Worm (Caenorhabditis elegans) whole organism, L1 larva: Measurements from ENCODE around the gene lgc-11.
A peak's percentile ranks its signal among the peaks of the same experiment; 100 is the strongest.

Source experiments
- C04F5.9 ChIP-seq: sonication (generic microtip); optimal IDR thresholded peaks from 2 replicates; lab custom pipeline; 2016; ENCODE audit warnings: missing genetic modification characterization, missing compliant biosample characterization
- Y116A8C.19 ChIP-seq: sonication (generic microtip); optimal IDR thresholded peaks from 2 replicates; lab custom pipeline; 2016; ENCODE audit warnings: missing compliant biosample characterization, missing genetic modification characterization, borderline replicate concordance
- aha-1 ChIP-seq: fragments of 150-350 bp; optimal IDR thresholded peaks from 2 replicates; lab custom pipeline; 2014; ENCODE audit warnings: missing biosample characterization, missing genetic modification characterization
- alr-1 ChIP-seq: fragments of 200-800 bp; sonication (Bioruptor generic); optimal IDR thresholded peaks from 2 replicates; lab custom pipeline; 2018; ENCODE audit warnings: borderline replicate concordance, mild to moderate bottlenecking, missing genetic modification characterization, missing compliant biosample characterization
- aly-2 ChIP-seq: fragments of 150-350 bp; optimal IDR thresholded peaks from 2 replicates; lab custom pipeline; 2014; ENCODE audit warnings: missing biosample characterization, missing genetic modification characterization
- ama-1 ChIP-seq: fragments of 150-350 bp; optimal IDR thresholded peaks from 2 replicates; lab custom pipeline; 2014
- ceh-8 ChIP-seq: fragments of 200-800 bp; sonication (Bioruptor generic); optimal IDR thresholded peaks from 2 replicates; lab custom pipeline; 2018; ENCODE audit warnings: mild to moderate bottlenecking, missing genetic modification characterization, moderate library complexity, missing compliant biosample characterization
- ceh-88 ChIP-seq: fragments of 200-800 bp; sonication (Bioruptor generic); IDR thresholded peaks from 2 replicates; pipeline ENCODE4 v1.3.6; 2022; ENCODE audit warnings: missing genetic modification characterization, missing compliant biosample characterization
- dsc-1 ChIP-seq: sonication (generic microtip); optimal IDR thresholded peaks from 2 replicates; lab custom pipeline; 2016; ENCODE audit warnings: mild to moderate bottlenecking, missing genetic modification characterization, missing compliant biosample characterization
- efl-3 ChIP-seq: fragments of 200-800 bp; sonication (Bioruptor generic); optimal IDR thresholded peaks from 2 replicates; lab custom pipeline; 2018; ENCODE audit warnings: mild to moderate bottlenecking, missing genetic modification characterization, missing compliant biosample characterization
- egl-13 ChIP-seq: sonication (generic microtip); optimal IDR thresholded peaks from 2 replicates; lab custom pipeline; 2016; ENCODE audit warnings: missing genotype, missing genetic modification reagents, missing genetic modification characterization, missing compliant biosample characterization
- ets-5 ChIP-seq: fragments of 200-800 bp; sonication (Bioruptor generic); IDR thresholded peaks from 2 replicates; pipeline ENCODE4 v1.3.6; 2022; ENCODE audit warnings: missing genetic modification characterization, missing compliant biosample characterization
- fkh-10 ChIP-seq: sonication (generic microtip); optimal IDR thresholded peaks from 2 replicates; lab custom pipeline; 2017; ENCODE audit warnings: missing biosample characterization, missing genetic modification reagents, missing genetic modification characterization
- fos-1 ChIP-seq: fragments of 150-350 bp; optimal IDR thresholded peaks from 2 replicates; lab custom pipeline; 2014; ENCODE audit warnings: missing biosample characterization, missing genetic modification characterization
- grh-1 ChIP-seq: fragments of 200-800 bp; sonication (Bioruptor generic); IDR thresholded peaks from 2 replicates; pipeline ENCODE4 v1.3.6; 2022; ENCODE audit warnings: missing genetic modification reagents, missing genetic modification characterization, missing compliant biosample characterization
- hpl-2 ChIP-seq: fragments of 150-350 bp; optimal IDR thresholded peaks from 2 replicates; lab custom pipeline; 2014; ENCODE audit warnings: missing biosample characterization, missing genetic modification reagents, missing genetic modification characterization
- isw-1 ChIP-seq: fragments of 200-800 bp; sonication (Bioruptor generic); IDR thresholded peaks from 2 replicates; pipeline ENCODE4 v1.3.6; 2022; ENCODE audit warnings: missing genetic modification characterization, missing compliant biosample characterization
- jun-1 ChIP-seq: fragments of 150-350 bp; optimal IDR thresholded peaks from 2 replicates; lab custom pipeline; 2014; ENCODE audit warnings: missing biosample characterization, missing genetic modification reagents, missing genetic modification characterization
- lin-14 ChIP-seq: fragments of 200-800 bp; sonication (Bioruptor generic); optimal IDR thresholded peaks from 2 replicates; lab custom pipeline; 2018; ENCODE audit warnings: mild to moderate bottlenecking, missing genetic modification characterization, moderate library complexity, missing compliant biosample characterization
- lsy-2 ChIP-seq, 2 experiments: fragments of 150-350 bp; optimal IDR thresholded peaks; 2 replicates each; lab custom pipeline; 2014; ENCODE audit warnings: missing biosample characterization in 2 of 2, missing genetic modification characterization in 2 of 2
- nhr-12 ChIP-seq: sonication (generic microtip); optimal IDR thresholded peaks from 2 replicates; lab custom pipeline; 2017; ENCODE audit warnings: missing biosample characterization, missing genetic modification characterization
- nhr-19 ChIP-seq: fragments of 200-800 bp; sonication (Bioruptor generic); conservative IDR thresholded peaks from 2 replicates; pipeline ENCODE4 v1.3.6; 2022; ENCODE audit warnings: missing genetic modification characterization, missing compliant biosample characterization
- nhr-20 ChIP-seq: sonication (generic microtip); optimal IDR thresholded peaks from 2 replicates; lab custom pipeline; 2016; ENCODE audit warnings: mild to moderate bottlenecking, missing genetic modification characterization, missing compliant biosample characterization
- nhr-28 ChIP-seq: fragments of 150-350 bp; optimal IDR thresholded peaks from 2 replicates; lab custom pipeline; 2014; ENCODE audit warnings: missing biosample characterization, missing genetic modification characterization
- nhr-47 ChIP-seq: sonication (generic microtip); optimal IDR thresholded peaks from 2 replicates; lab custom pipeline; 2016; ENCODE audit warnings: mild to moderate bottlenecking, missing genetic modification characterization, moderate library complexity, missing compliant biosample characterization
- nhr-84 ChIP-seq: sonication (generic microtip); optimal IDR thresholded peaks from 2 replicates; lab custom pipeline; 2017; ENCODE audit warnings: missing biosample characterization, missing genetic modification characterization
- nhr-85 ChIP-seq: sonication (generic microtip); peaks from one replicate; lab custom pipeline; 2016; ENCODE audit warnings: missing genetic modification characterization, inconsistent platforms, missing compliant biosample characterization
- nhr-90 ChIP-seq: sonication (generic microtip); optimal IDR thresholded peaks from 2 replicates; lab custom pipeline; 2016; ENCODE audit warnings: mild to moderate bottlenecking, missing genetic modification characterization, missing compliant biosample characterization; ENCODE audit not compliant: poor library complexity
- pag-3 ChIP-seq: sonication (generic microtip); optimal IDR thresholded peaks from 2 replicates; lab custom pipeline; 2017; ENCODE audit warnings: missing genetic modification characterization, mild to moderate bottlenecking, missing compliant biosample characterization, antibody characterized with exemption, borderline replicate concordance; ENCODE audit not compliant: insufficient read depth
- pqm-1 ChIP-seq: sonication (generic microtip); optimal IDR thresholded peaks from 3 replicates; lab custom pipeline; 2017; ENCODE audit warnings: missing biosample characterization, missing genetic modification characterization
- skn-1 ChIP-seq: fragments of 150-350 bp; optimal IDR thresholded peaks from 2 replicates; lab custom pipeline; 2014; ENCODE audit warnings: missing biosample characterization, missing genetic modification characterization
- sptf-1 ChIP-seq: fragments of 150-350 bp; optimal IDR thresholded peaks from 2 replicates; lab custom pipeline; 2014; ENCODE audit warnings: missing biosample characterization, missing genetic modification characterization
- swsn-7 ChIP-seq: sonication (generic microtip); optimal IDR thresholded peaks from 2 replicates; lab custom pipeline; 2016; ENCODE audit warnings: missing genetic modification characterization, missing compliant biosample characterization
- unc-86 ChIP-seq: sonication (generic microtip); optimal IDR thresholded peaks from 2 replicates; lab custom pipeline; 2016; ENCODE audit warnings: missing genetic modification characterization, missing compliant biosample characterization
- xbp-1 ChIP-seq: sonication (generic microtip); optimal IDR thresholded peaks from 2 replicates; lab custom pipeline; 2016; ENCODE audit warnings: missing genetic modification characterization, missing compliant biosample characterization
- ztf-11 ChIP-seq, 2 experiments: sonication (generic microtip); optimal IDR thresholded peaks; 2 replicates each; lab custom pipeline; 2016 to 2017; ENCODE audit warnings: missing genetic modification characterization in 2 of 2, missing biosample characterization in 1 of 2, missing compliant biosample characterization in 1 of 2

lgc-11 gene

ce11 chrX:7474968-7475433, 31.4 kb downstream of the lgc-11 start, which contains the start of gene coh-1 (continued):
- peak; percentile 34 for TF ChIP-seq egl-13 (tag; lab: Kevin White, UChicago)
- no peak for TF ChIP-seq ceh-88
- peak; percentile 56 for TF ChIP-seq dsc-1 (tag; lab: Kevin White, UChicago)

ce11 chrX:7469907-7470306, 36.5 kb downstream of the lgc-11 start:
- TF ChIP-seq nhr-12 (no peak), nhr-84 (no peak), nhr-20 (tag; lab: Kevin White, UChicago) (no peak), nhr-19 (no peak), pqm-1 (no peak), ama-1 (no peak), jun-1 (tag; lab: Kevin White, UChicago) (no peak), sptf-1 (tag; lab: Kevin White, UChicago) (no peak), ets-5 (GFP tag; lab: Robert Waterston, UW) (no peak)

ce11 chrX:7466682-7467081, 39.8 kb downstream of the lgc-11 start:
- TF ChIP-seq Y116A8C.19 (tag; lab: Kevin White, UChicago), result no peak
- TF ChIP-seq ztf-11 (tag; optimal IDR thresholded peaks at IDR 0.05; lab: Kevin White, UChicago), result no peak
- TF ChIP-seq skn-1 (tag; lab: Kevin White, UChicago), result no peak
- TF ChIP-seq C04F5.9 (tag; lab: Kevin White, UChicago), result no peak
- TF ChIP-seq ceh-8 (GFP tag; lab: Kevin White, UChicago), result no peak
- no peak for TF ChIP-seq ceh-88
- no peak for TF ChIP-seq nhr-28
- TF ChIP-seq efl-3 (GFP tag; lab: Kevin White, UChicago), result no peak
- TF ChIP-seq hpl-2 (GFP tag; lab: Kevin White, UChicago), result no peak
- no peak for TF ChIP-seq nhr-90
- TF ChIP-seq aly-2, result no peak
- TF ChIP-seq fos-1, result no peak
- no peak for TF ChIP-seq pag-3
- TF ChIP-seq alr-1 (tag; lab: Kevin White, UChicago), result no peak
- TF ChIP-seq ama-1, result no peak
- TF ChIP-seq aha-1 (tag; lab: Kevin White, UChicago), result no peak
- no peak for TF ChIP-seq nhr-47
- TF ChIP-seq lin-14, result no peak
- TF ChIP-seq, all 84 proteins: peak for 0

ce11 chrX:7464389-7464788, 42.0 kb downstream of the lgc-11 start:
- TF ChIP-seq unc-86 (peak; percentile 4), lsy-2 (tag; optimal IDR thresholded peaks at IDR 0.05; lab: Kevin White, UChicago) (peak in 1 of 2 experiments; percentile 68), nhr-85 (tag; lab: Kevin White, UChicago) (peak; percentile 24), lin-14 (peak; percentile 20), ztf-11 (tag; optimal IDR thresholded peaks at IDR 0.05; lab: Kevin White, UChicago) (no peak)

ce11 chrX:7463637-7464036, 42.8 kb downstream of the lgc-11 start, which contains the start of gene sox-2:
TSS of gene sox-2 (minus strand) at chrX:7463736.
- TF ChIP-seq ceh-8 (GFP tag; lab: Kevin White, UChicago) (no peak), fkh-10 (GFP tag; lab: Kevin White, UChicago) (peak; percentile 31), unc-86 (peak; percentile 2), lin-14 (peak; percentile 33)

ce11 chrX:7460516-7460915, 45.9 kb downstream of the lgc-11 start:
- TF ChIP-seq unc-86, result peak; percentile 33
- TF ChIP-seq isw-1 (GFP tag; lab: Robert Waterston, UW), result no peak
- no peak for TF ChIP-seq ets-5 (GFP tag; lab: Robert Waterston, UW)
- peak in 1 of 2 experiments; percentile 33 for TF ChIP-seq lsy-2 (tag; optimal IDR thresholded peaks at IDR 0.05; lab: Kevin White, UChicago)
- TF ChIP-seq ceh-8 (GFP tag; lab: Kevin White, UChicago), result no peak
- peak; percentile 4 for TF ChIP-seq swsn-7 (tag; lab: Kevin White, UChicago)
- TF ChIP-seq lin-14, result peak; percentile 31
- TF ChIP-seq grh-1 (GFP tag; lab: Robert Waterston, UW), result no peak
- peak; percentile 27 for TF ChIP-seq xbp-1 (tag; lab: Kevin White, UChicago)
- TF ChIP-seq nhr-85 (tag; lab: Kevin White, UChicago), result peak; percentile 43
